Fruit fly (Drosophila melanogaster): ENCODE results near the gene CG33922.

CG33922 gene

DNA sequence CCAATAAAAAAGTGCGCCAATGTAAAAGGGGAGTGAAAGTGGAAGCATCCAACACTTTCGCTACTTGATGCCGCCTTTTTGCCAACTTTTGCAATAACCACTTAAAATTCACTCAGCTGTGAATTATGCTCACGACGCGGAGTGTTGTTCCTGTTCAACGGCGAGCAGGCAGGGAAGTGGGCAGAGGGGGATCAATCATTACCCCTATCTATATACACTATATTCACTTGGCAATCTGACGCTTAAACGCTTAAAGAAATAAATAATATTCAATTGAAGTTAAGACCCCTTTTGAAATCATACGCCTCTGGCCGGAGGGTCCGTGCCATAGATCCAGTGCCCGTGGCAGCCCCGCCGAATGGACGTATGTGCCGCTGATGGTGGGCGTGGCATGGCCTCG lies 28.7 kb downstream of the CG33922 start (continued):
- TF ChIP-seq CG2678 (tag; optimal IDR thresholded peaks at IDR 0.05) (peak; percentile 1), CG18262 (tag; optimal IDR thresholded peaks at IDR 0.05) (no peak), Oaz (GFP tag; IDR thresholded peaks at IDR 0.05) (no peak), CG9932 (GFP tag; IDR thresholded peaks at IDR 0.05) (peak; percentile 48), CG2712 (tag; optimal IDR thresholded peaks at IDR 0.05) (no peak), Ada2b (GFP tag; IDR thresholded peaks at IDR 0.05) (no peak), repo (GFP tag; optimal IDR thresholded peaks at IDR 0.05) (no peak), her (GFP tag; optimal IDR thresholded peaks at IDR 0.05) (no peak), prd (optimal IDR thresholded peaks at IDR 0.05) (no peak), prd (GFP tag; IDR thresholded peaks at IDR 0.05) (peak; percentile 63), lmd (GFP tag; IDR thresholded peaks at IDR 0.05) (peak; percentile 17; the same call in 1 of the 2 replicates), Rfx (GFP tag; IDR thresholded peaks at IDR 0.05) (peak; percentile 49), wdn (GFP tag; IDR thresholded peaks at IDR 0.05) (peak; percentile 15; the same call in 1 of the 2 replicates), CG11504 (tag; optimal IDR thresholded peaks at IDR 0.05) (peak; percentile 4), CG14441 (GFP tag; IDR thresholded peaks at IDR 0.05) (0 out of 2 replicates have a peak, but pooled peaks have one; percentile 14), CG4707 (GFP tag; optimal IDR thresholded peaks at IDR 0.05) (no peak), CG6683 (GFP tag; optimal IDR thresholded peaks at IDR 0.05) (no peak), Hr51 (GFP tag; optimal IDR thresholded peaks at IDR 0.05) (no peak), Ravus (GFP tag; IDR thresholded peaks at IDR 0.05) (no peak), CG10462 (GFP tag; optimal IDR thresholded peaks at IDR 0.05) (no peak), CG2120 (GFP tag; optimal IDR thresholded peaks at IDR 0.05) (peak; percentile 3), dmrt99B (tag; optimal IDR thresholded peaks at IDR 0.05) (peak; percentile 4), CG18599 (GFP tag; optimal IDR thresholded peaks at IDR 0.05) (peak; percentile 32), CG7556 (GFP tag; optimal IDR thresholded peaks at IDR 0.05) (no peak), CG17186 (GFP tag; optimal IDR thresholded peaks at IDR 0.05) (no peak), Abd-B (GFP tag; optimal IDR thresholded peaks at IDR 0.05) (no peak), Gug (GFP tag; IDR thresholded peaks at IDR 0.05) (0 out of 4 replicates have a peak, but pooled peaks have one; percentile 11)

DNA sequence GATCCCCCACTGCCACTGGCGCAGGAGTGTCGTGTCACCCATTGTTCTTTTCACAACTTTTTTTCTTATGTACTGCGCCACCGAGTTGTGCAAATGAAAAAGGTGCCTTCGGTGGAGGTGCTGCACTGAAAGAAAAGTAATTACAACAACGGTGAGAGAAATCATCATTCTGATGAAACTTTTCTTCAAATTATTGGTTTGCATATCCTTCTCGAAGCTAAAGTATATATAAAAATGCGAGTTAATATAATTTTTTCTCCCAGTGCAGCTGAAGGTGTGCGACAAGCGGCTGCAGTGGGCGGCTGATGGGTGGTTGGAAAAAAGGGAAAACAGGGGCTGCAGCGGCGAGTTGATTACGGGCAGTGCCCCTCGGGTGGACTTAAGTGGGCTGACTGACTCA lies 31.6 kb downstream of the CG33922 start:
- TF ChIP-seq CG12391 (tag; optimal IDR thresholded peaks at IDR 0.05) (peak; percentile 19), PHDP (tag; optimal IDR thresholded peaks at IDR 0.05) (peak; percentile 21), dmrt99B (tag; optimal IDR thresholded peaks at IDR 0.05) (peak; percentile 36), E2f2 (GFP tag; IDR thresholded peaks at IDR 0.05) (no peak), CG1603 (tag; optimal IDR thresholded peaks at IDR 0.05) (peak; percentile 39), CG16813 (GFP tag; IDR thresholded peaks at IDR 0.05; ENCODE audit: partially characterized antibody) (no peak), zfh1 (GFP tag; IDR thresholded peaks at IDR 0.05) (0 out of 3 replicates have a peak, but pooled peaks have one; percentile 29), CG11456 (GFP tag; IDR thresholded peaks at IDR 0.05) (no peak), sens (GFP tag) (peak; percentile 72), Blimp-1 (GFP tag; optimal IDR thresholded peaks at IDR 0.05) (peak; percentile 18), HLH3B (GFP tag; IDR thresholded peaks at IDR 0.05) (peak; percentile 42; the same call in 1 of the 2 replicates), fd96Cb (tag; optimal IDR thresholded peaks at IDR 0.05) (peak; percentile 4), row (GFP tag; IDR thresholded peaks at IDR 0.05) (0 out of 3 replicates have a peak, but pooled peaks have one; percentile 33), Med (GFP tag) (peak; percentile 66), sisA (GFP tag; IDR thresholded peaks at IDR 0.05) (peak; percentile 39; the same call in 1 of the 2 replicates), CG17328 (GFP tag; IDR thresholded peaks at IDR 0.05) (peak; percentile 57; the same call in 1 of the 2 replicates), nmo (GFP tag; optimal IDR thresholded peaks at IDR 0.05) (peak; percentile 5), kni (GFP tag; optimal IDR thresholded peaks at IDR 0.05) (no peak), bsh (GFP tag; optimal IDR thresholded peaks at IDR 0.05) (peak in 1 of 2 experiments; percentile 25), gem (tag; optimal IDR thresholded peaks at IDR 0.05) (peak; percentile 47), ranshi (GFP tag; IDR thresholded peaks at IDR 0.05) (peak; percentile 8; the same call in 1 of the 2 replicates), lmd (GFP tag; IDR thresholded peaks at IDR 0.05) (peak; percentile 33; the same call in 1 of the 2 replicates), sug (tag; optimal IDR thresholded peaks at IDR 0.05) (no peak), ATbp (GFP tag; optimal IDR thresholded peaks at IDR 0.05) (peak; percentile 40), Sox102F (GFP tag; optimal IDR thresholded peaks at IDR 0.05) (peak; percentile 37)

Measured in whole organism, embryonic.